Worm (Caenorhabditis elegans) whole organism, young adult: ENCODE results near the gene T21D12.14.

ENCODE experiments used
- ama-1 ChIP-seq, 3 experiments: fragments of 150-350 bp in 1 of 3; sonication (generic microtip) in 2 of 3; optimal IDR thresholded peaks; 2 replicates each; lab custom pipeline; 2014 to 2018; ENCODE audit warnings: missing biosample characterization in 2 of 3, missing genetic modification characterization in 2 of 3, missing genetic modification reagents in 2 of 3
- ceh-40 ChIP-seq: fragments of 200-800 bp; sonication (Bioruptor generic); IDR thresholded peaks from 2 replicates; pipeline ENCODE4 v1.3.6; 2022; ENCODE audit warnings: missing genetic modification characterization, missing compliant biosample characterization
- lin-35 ChIP-seq, 3 experiments: fragments of 150-350 bp in 2 of 3; sonication (generic microtip) in 1 of 3; optimal IDR thresholded peaks; 2 replicates each; lab custom pipeline; 2014 to 2018; ENCODE audit warnings: missing biosample characterization in 3 of 3, missing genetic modification characterization in 3 of 3, missing genetic modification reagents in 3 of 3
- pha-4 ChIP-seq: fragments of 150-350 bp; sonication (generic microtip); optimal IDR thresholded peaks from 2 replicates; lab custom pipeline; 2014; ENCODE audit warnings: missing biosample characterization, missing genetic modification reagents, missing genetic modification characterization

- TF ChIP-seq pha-4 (tag; lab: Kevin White, UChicago) (no peak), ama-1 (optimal IDR thresholded peaks at IDR 0.05; lab: Kevin White, UChicago) (no peak), ama-1 (GFP tag; optimal IDR thresholded peaks at IDR 0.05; lab: Kevin White, UChicago) (no peak), ceh-40 (GFP tag; lab: Robert Waterston, UW) (no peak), lin-35 (GFP tag; optimal IDR thresholded peaks at IDR 0.05; lab: Kevin White, UChicago) (no peak)
Observed at ce11 chrIV:303264-303663, 15.3 kb upstream of the T21D12.14 start.
